Worm (Caenorhabditis elegans): ENCODE measurements around the gene C49C3.9.
A peak's percentile ranks its signal among the peaks of the same experiment; 100 is the strongest.

Gene C49C3.9

ce11 chrIV:17346599-17347218 lies 4.6 kb upstream of the C49C3.9 start, which contains the start of the genes clec-197 and clec-198:
clec-197 (minus strand) TSS chrIV:17346699.
clec-198 (plus strand) TSS chrIV:17347168.
- TF ChIP-seq rnt-1 (tag; optimal IDR thresholded peaks at IDR 0.05): no peak
- TF ChIP-seq lir-3 (tag; optimal IDR thresholded peaks at IDR 0.05; ENCODE audit: poor library complexity): no peak
- TF ChIP-seq mdl-1 (tag; optimal IDR thresholded peaks at IDR 0.05): no peak
- no peak for TF ChIP-seq unc-30 (tag; optimal IDR thresholded peaks at IDR 0.05)
- no peak for TF ChIP-seq nhr-77 (tag; optimal IDR thresholded peaks at IDR 0.05)
- TF ChIP-seq nhr-85 (tag): no peak

- no peak for TF ChIP-seq snu-23 (GFP tag; optimal IDR thresholded peaks at IDR 0.05)
- no peak for TF ChIP-seq dsc-1 (tag; optimal IDR thresholded peaks at IDR 0.05)
- TF ChIP-seq ama-1 (optimal IDR thresholded peaks at IDR 0.05): no peak
- TF ChIP-seq isw-1 (GFP tag; IDR thresholded peaks at IDR 0.05): no peak
- no peak for TF ChIP-seq dpl-1 (GFP tag; optimal IDR thresholded peaks at IDR 0.05)
- TF ChIP-seq tlp-1 (tag; optimal IDR thresholded peaks at IDR 0.05): no peak
- TF ChIP-seq nhr-47 (tag; optimal IDR thresholded peaks at IDR 0.05): no peak
- TF ChIP-seq unc-130 (tag; optimal IDR thresholded peaks at IDR 0.05): no peak
- TF ChIP-seq sup-37 (GFP tag; optimal IDR thresholded peaks at IDR 0.05): no peak
- TF ChIP-seq unc-86 (tag; optimal IDR thresholded peaks at IDR 0.05): no peak
- no peak for TF ChIP-seq nhr-84 (tag; optimal IDR thresholded peaks at IDR 0.05)
These were observed 1.4 kb upstream of the C49C3.9 start, which contains the start of gene C49C3.11 for ce11 chrIV:17343482-17343881. C49C3.11 (plus strand) TSS chrIV:17343782.

ce11 chrIV:17342667-17343066 lies 553 bp upstream of the C49C3.9 start, which contains the start of gene C49C3.21:
C49C3.21 (plus strand) TSS chrIV:17342967.
- no peak for TF ChIP-seq ceh-90 (tag; optimal IDR thresholded peaks at IDR 0.05)
- no peak for TF ChIP-seq lin-39 (tag; optimal IDR thresholded peaks at IDR 0.05)
- no peak for TF ChIP-seq lin-15B (tag; optimal IDR thresholded peaks at IDR 0.05)
- no peak for TF ChIP-seq nhr-71 (tag; optimal IDR thresholded peaks at IDR 0.05)
- TF ChIP-seq nhr-11 (tag; optimal IDR thresholded peaks at IDR 0.05): no peak
- TF ChIP-seq nhr-84 (tag; optimal IDR thresholded peaks at IDR 0.05): no peak
- TF ChIP-seq nhr-77 (tag; optimal IDR thresholded peaks at IDR 0.05): no peak
- no peak for TF ChIP-seq aly-2 (tag; optimal IDR thresholded peaks at IDR 0.05)
- no peak for TF ChIP-seq jun-1 (tag; optimal IDR thresholded peaks at IDR 0.05)
- no peak for TF ChIP-seq egl-27 (tag; optimal IDR thresholded peaks at IDR 0.05)
- TF ChIP-seq nhr-76 (tag; optimal IDR thresholded peaks at IDR 0.05): no peak
- TF ChIP-seq fos-1 (tag; optimal IDR thresholded peaks at IDR 0.05): no peak
- TF ChIP-seq sup-37 (GFP tag; optimal IDR thresholded peaks at IDR 0.05): no peak
- no peak for TF ChIP-seq lin-35 (GFP tag; optimal IDR thresholded peaks at IDR 0.05)

ce11 chrIV:17341033-17341432 lies 1.1 kb downstream of the C49C3.9 start:
- TF ChIP-seq efl-3 (GFP tag; optimal IDR thresholded peaks at IDR 0.05) (no peak), nhr-90 (tag; optimal IDR thresholded peaks at IDR 0.05; ENCODE audit: poor library complexity) (no peak), sptf-1 (tag; optimal IDR thresholded peaks at IDR 0.05) (no peak), pax-3 (tag; optimal IDR thresholded peaks at IDR 0.05) (no peak)

ce11 chrIV:17338920-17339510 lies 3.1 kb downstream of the C49C3.9 start, which contains the start of gene C49C3.10:
C49C3.10 (minus strand) TSS chrIV:17338970.
- peak; percentile 14 for TF ChIP-seq tlp-1 (tag; optimal IDR thresholded peaks at IDR 0.05)
- peak; percentile 23 for TF ChIP-seq pqm-1 (tag; optimal IDR thresholded peaks at IDR 0.05)
- TF ChIP-seq unc-86 (tag; optimal IDR thresholded peaks at IDR 0.05): no peak
- peak; percentile 76 for TF ChIP-seq jun-1 (tag; optimal IDR thresholded peaks at IDR 0.05)
- TF ChIP-seq elt-2 (tag; optimal IDR thresholded peaks at IDR 0.05): peak; percentile 87

All from whole organism, L1 larva.